Worm (Caenorhabditis elegans) whole organism, L4 larva: ENCODE data around the gene AH6.17.

Experiments
- egl-27 ChIP-seq: sonication (generic microtip); optimal IDR thresholded peaks from 3 replicates; lab custom pipeline; 2017; ENCODE audit warnings: missing biosample characterization, missing genetic modification reagents, missing genetic modification characterization
- lsy-2 ChIP-seq, 2 experiments: fragments of 150-350 bp in 1 of 2; sonication (generic microtip) in 1 of 2; optimal IDR thresholded peaks; 2 replicates each; lab custom pipeline; 2014 to 2017; ENCODE audit warnings: missing biosample characterization in 2 of 2, missing genetic modification characterization in 2 of 2
- pqm-1 ChIP-seq: sonication (generic microtip); optimal IDR thresholded peaks from 2 replicates; lab custom pipeline; 2017; ENCODE audit warnings: missing biosample characterization, missing genetic modification characterization

DNA sequence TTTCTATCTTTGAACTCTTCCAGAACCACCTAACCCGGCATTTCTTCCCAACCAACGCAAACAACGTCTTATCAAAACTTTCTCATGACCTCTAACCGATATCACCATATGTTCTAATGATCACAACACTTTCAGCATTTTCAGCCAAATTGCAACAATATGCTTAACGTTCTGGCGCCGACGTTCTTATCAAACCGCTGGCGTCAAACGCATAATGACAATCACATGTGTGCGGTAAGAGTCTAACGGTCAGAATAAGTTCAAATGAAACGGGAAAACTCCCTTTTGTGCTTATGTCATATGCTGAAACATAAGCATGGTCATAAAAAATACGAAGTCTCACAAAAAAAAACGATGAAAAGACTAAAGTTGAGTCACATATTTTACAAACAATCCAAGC is 22.0 kb upstream of the AH6.17 start:
- TF ChIP-seq egl-27 (no peak), lsy-2 (tag; optimal IDR thresholded peaks at IDR 0.05; lab: Kevin White, UChicago) (peak in 1 of 2 experiments; percentile 41), pqm-1 (peak; percentile 81)
